Fruit fly (Drosophila melanogaster) whole organism, pupa: Measurements from ENCODE around the gene CG11596.

Experiments
- CG12605 ChIP-seq: fragments of 200-800 bp; sonication (Bioruptor generic); IDR thresholded peaks from 2 replicates; pipeline ENCODE4 v1.3.6; 2022; ENCODE audit warnings: missing biosample characterization, missing genetic modification characterization
- CG13204 ChIP-seq: fragments of 200-800 bp; sonication (Bioruptor generic); optimal IDR thresholded peaks from 2 replicates; lab custom pipeline; 2018; ENCODE audit warnings: missing biosample characterization, mild to moderate bottlenecking, missing genetic modification characterization, moderate library complexity
- CG8159 ChIP-seq: fragments of 200-800 bp; sonication (Bioruptor generic); optimal IDR thresholded peaks from 3 replicates; lab custom pipeline; 2018; ENCODE audit warnings: missing biosample characterization, mild to moderate bottlenecking, missing genetic modification characterization, moderate library complexity
- CG8301 ChIP-seq: fragments of 200-800 bp; sonication (Bioruptor generic); optimal IDR thresholded peaks from 2 replicates; lab custom pipeline; 2018; ENCODE audit warnings: missing biosample characterization, mild to moderate bottlenecking, missing genetic modification characterization
- CG9948 ChIP-seq: fragments of 200-800 bp; sonication (Bioruptor generic); optimal IDR thresholded peaks from 2 replicates; lab custom pipeline; 2018; ENCODE audit warnings: missing biosample characterization, mild to moderate bottlenecking, missing genetic modification characterization, moderate library complexity
- D1 ChIP-seq: fragments of 200-800 bp; sonication (Bioruptor generic); optimal IDR thresholded peaks from 2 replicates; lab custom pipeline; 2018; ENCODE audit warnings: missing biosample characterization, mild to moderate bottlenecking, missing genetic modification characterization, moderate library complexity
- EcR ChIP-seq: fragments of 200-800 bp; sonication (Bioruptor generic); optimal IDR thresholded peaks from 3 replicates; lab custom pipeline; 2019; ENCODE audit warnings: missing biosample characterization, missing genetic modification characterization, mild to moderate bottlenecking, moderate library complexity, missing genetic modification reagents
- Pif1B ChIP-seq: fragments of 200-800 bp; sonication (Bioruptor generic); optimal IDR thresholded peaks from 3 replicates; lab custom pipeline; 2016; ENCODE audit warnings: missing biosample characterization, missing genetic modification characterization

- TF ChIP-seq EcR (GFP tag; lab: Kevin White, UChicago) (peak; percentile 37), CG9948 (peak; percentile 35), CG8301 (peak; percentile 52), CG12605 (GFP tag; lab: Robert Waterston, UW) (peak; percentile 23; the same call in 1 of the 2 replicates), CG8159 (tag; lab: Kevin White, UChicago) (peak; percentile 66), Pif1B (GFP tag; lab: Kevin White, UChicago) (peak; percentile 39), D1 (no peak), CG13204 (GFP tag; lab: Kevin White, UChicago) (no peak)
These were observed 12.5 kb downstream of the CG11596 start, which contains the start of the genes CG3857 and CG3587 for dm6 chrX:1940020-1940419.
